Fruit fly (Drosophila melanogaster) whole organism, adult: ENCODE results near the gene spirit.
A peak's percentile ranks its signal among the peaks of the same experiment; 100 is the strongest.

ENCODE experiments used
- CG11617 ChIP-seq: fragments of 200-800 bp; sonication (Bioruptor generic); optimal IDR thresholded peaks from 2 replicates; lab custom pipeline; 2017; ENCODE audit warnings: mild to moderate bottlenecking, missing biosample characterization, missing genetic modification reagents, missing genetic modification characterization
- CG12768 ChIP-seq: fragments of 200-800 bp; sonication (Bioruptor generic); optimal IDR thresholded peaks from 2 replicates; lab custom pipeline; 2017; ENCODE audit warnings: missing biosample characterization, missing genetic modification characterization, mild to moderate bottlenecking, moderate library complexity, missing genetic modification reagents
- CG14711 ChIP-seq: fragments of 200-800 bp; sonication (Bioruptor generic); optimal IDR thresholded peaks from 2 replicates; lab custom pipeline; 2018; ENCODE audit warnings: missing biosample characterization, mild to moderate bottlenecking, missing genetic modification characterization, moderate library complexity
- CG1620 ChIP-seq: fragments of 200-800 bp; sonication (Bioruptor generic); optimal IDR thresholded peaks from 2 replicates; lab custom pipeline; 2016; ENCODE audit warnings: missing biosample characterization, missing genetic modification characterization
- CG33017 ChIP-seq: fragments of 200-800 bp; sonication (Bioruptor generic); optimal IDR thresholded peaks from 2 replicates; lab custom pipeline; 2018; ENCODE audit warnings: missing biosample characterization, mild to moderate bottlenecking, missing genetic modification characterization, moderate library complexity
- CG5204 ChIP-seq: fragments of 200-800 bp; sonication (Bioruptor generic); optimal IDR thresholded peaks from 2 replicates; lab custom pipeline; 2016; ENCODE audit warnings: missing biosample characterization, missing genetic modification characterization
- CG7045 ChIP-seq: fragments of 200-800 bp; sonication (Bioruptor generic); optimal IDR thresholded peaks from 2 replicates; lab custom pipeline; 2017; ENCODE audit warnings: missing biosample characterization, mild to moderate bottlenecking, missing genetic modification characterization
- CG7101 ChIP-seq: fragments of 200-800 bp; sonication (Bioruptor generic); optimal IDR thresholded peaks from 2 replicates; lab custom pipeline; 2018; ENCODE audit warnings: missing biosample characterization, mild to moderate bottlenecking, missing genetic modification characterization, moderate library complexity
- Clk ChIP-seq: fragments of 200-800 bp; sonication (Bioruptor generic); optimal IDR thresholded peaks from 2 replicates; lab custom pipeline; 2017; ENCODE audit warnings: missing biosample characterization, missing genetic modification characterization
- Crg-1 ChIP-seq: fragments of 200-800 bp; sonication (Bioruptor generic); optimal IDR thresholded peaks from 2 replicates; lab custom pipeline; 2016; ENCODE audit warnings: missing biosample characterization, missing genetic modification characterization
- Hr96 ChIP-seq: fragments of 200-800 bp; sonication (Bioruptor generic); optimal IDR thresholded peaks from 2 replicates; lab custom pipeline; 2016; ENCODE audit warnings: missing biosample characterization, missing genetic modification characterization
- Mnt ChIP-seq: fragments of 200-800 bp; sonication (Bioruptor generic); optimal IDR thresholded peaks from 2 replicates; lab custom pipeline; 2016; ENCODE audit warnings: missing biosample characterization, mild to moderate bottlenecking, missing genetic modification characterization
- bab1 ChIP-seq: fragments of 200-800 bp; sonication (Bioruptor generic); optimal IDR thresholded peaks from 3 replicates; lab custom pipeline; 2019; ENCODE audit warnings: missing biosample characterization, mild to moderate bottlenecking, missing genetic modification characterization, moderate library complexity
- cic ChIP-seq: fragments of 200-800 bp; sonication (Bioruptor generic); optimal IDR thresholded peaks from 2 replicates; lab custom pipeline; 2017; ENCODE audit warnings: missing biosample characterization, mild to moderate bottlenecking, missing genetic modification characterization, moderate library complexity
- cnc ChIP-seq, 2 experiments: fragments of >200 bp; optimal IDR thresholded peaks; 2 replicates each; lab custom pipeline; 2017
- kay ChIP-seq: fragments of 200-800 bp; sonication (Bioruptor generic); peaks from one replicate; lab custom pipeline; 2016; ENCODE audit warnings: missing biosample characterization, missing genetic modification characterization, borderline replicate concordance
- ovo ChIP-seq: fragments of 200-800 bp; sonication (Bioruptor generic); optimal IDR thresholded peaks from 2 replicates; lab custom pipeline; 2016; ENCODE audit warnings: missing biosample characterization, missing genetic modification characterization
- pad ChIP-seq: fragments of 200-800 bp; sonication (Bioruptor generic); optimal IDR thresholded peaks from 3 replicates; lab custom pipeline; 2017; ENCODE audit warnings: missing biosample characterization, missing genetic modification characterization, mild to moderate bottlenecking, moderate library complexity, missing genetic modification reagents
- tj ChIP-seq: fragments of 200-800 bp; sonication (Bioruptor generic); optimal IDR thresholded peaks from 3 replicates; lab custom pipeline; 2017; ENCODE audit warnings: missing biosample characterization, mild to moderate bottlenecking, missing genetic modification characterization, moderate library complexity
- toe ChIP-seq: fragments of 200-800 bp; sonication (Bioruptor generic); optimal IDR thresholded peaks from 2 replicates; lab custom pipeline; 2016; ENCODE audit warnings: missing biosample characterization, missing genetic modification characterization

spirit gene

DNA sequence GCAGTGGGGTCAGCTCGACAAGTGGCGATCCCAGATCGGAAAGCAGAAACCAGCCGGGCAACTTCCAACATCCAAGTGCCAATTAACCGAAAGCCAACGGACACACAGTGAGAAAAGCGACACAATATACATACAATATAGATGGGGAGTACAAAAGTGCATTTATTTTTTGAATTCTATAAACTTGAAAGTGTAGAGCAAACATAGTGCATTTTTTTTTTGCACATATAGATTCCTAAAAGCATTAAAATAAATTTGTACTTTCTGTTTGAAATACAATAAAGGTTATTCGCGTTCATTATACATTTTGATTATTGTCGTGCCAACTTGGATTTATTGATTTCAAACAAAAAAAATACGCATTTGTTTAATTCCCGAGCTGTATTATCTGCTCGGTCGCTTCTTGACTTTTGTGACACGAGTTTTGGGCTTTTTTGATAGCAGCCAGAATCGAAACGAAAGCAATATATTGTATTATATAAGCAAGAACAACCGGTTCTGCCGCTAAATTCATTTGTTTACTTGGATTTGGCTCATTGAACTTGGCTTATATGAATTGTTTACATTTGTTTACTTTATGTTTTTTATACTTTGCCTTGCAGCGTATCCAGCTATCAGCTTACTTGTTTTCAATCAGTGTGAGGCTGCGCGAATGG is at the start of gene spirit:
Gene spirit (minus strand): TSS at position 655 of the 656 bp plus-strand sequence.
- TF ChIP-seq kay (GFP tag; lab: Kevin White, UChicago) (peak; percentile 47), CG7045 (no peak)

DNA sequence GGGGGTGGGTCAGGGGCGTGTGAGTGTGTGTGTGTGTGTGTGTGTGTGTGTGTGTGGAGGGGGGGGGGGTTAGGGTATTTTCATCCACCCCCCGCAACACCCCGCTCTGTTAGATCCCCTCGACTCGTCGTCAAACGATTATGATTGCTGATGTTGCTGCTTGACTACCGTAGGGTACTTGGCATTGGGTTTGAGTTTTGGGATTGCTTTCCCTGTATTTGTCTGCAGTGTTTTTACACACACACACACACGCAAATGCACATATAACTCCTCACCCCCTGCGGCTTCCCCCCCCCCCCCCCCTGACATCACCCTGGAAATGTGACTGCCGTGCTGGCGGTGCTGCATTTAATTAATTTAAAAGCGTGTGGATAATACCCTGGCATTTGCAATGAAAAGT is 49.0 kb upstream of the spirit start:
- TF ChIP-seq CG7101 (no peak), Hr96 (GFP tag; lab: Kevin White, UChicago) (no peak), Crg-1 (no peak), tj (GFP tag; lab: Kevin White, UChicago) (no peak), cic (GFP tag; lab: Kevin White, UChicago) (no peak), CG12768 (GFP tag; lab: Kevin White, UChicago) (no peak), CG5204 (GFP tag; lab: Kevin White, UChicago) (no peak), CG1620 (GFP tag; lab: Kevin White, UChicago) (no peak), CG11617 (GFP tag; lab: Kevin White, UChicago) (no peak), kay (GFP tag; lab: Kevin White, UChicago) (no peak)

DNA sequence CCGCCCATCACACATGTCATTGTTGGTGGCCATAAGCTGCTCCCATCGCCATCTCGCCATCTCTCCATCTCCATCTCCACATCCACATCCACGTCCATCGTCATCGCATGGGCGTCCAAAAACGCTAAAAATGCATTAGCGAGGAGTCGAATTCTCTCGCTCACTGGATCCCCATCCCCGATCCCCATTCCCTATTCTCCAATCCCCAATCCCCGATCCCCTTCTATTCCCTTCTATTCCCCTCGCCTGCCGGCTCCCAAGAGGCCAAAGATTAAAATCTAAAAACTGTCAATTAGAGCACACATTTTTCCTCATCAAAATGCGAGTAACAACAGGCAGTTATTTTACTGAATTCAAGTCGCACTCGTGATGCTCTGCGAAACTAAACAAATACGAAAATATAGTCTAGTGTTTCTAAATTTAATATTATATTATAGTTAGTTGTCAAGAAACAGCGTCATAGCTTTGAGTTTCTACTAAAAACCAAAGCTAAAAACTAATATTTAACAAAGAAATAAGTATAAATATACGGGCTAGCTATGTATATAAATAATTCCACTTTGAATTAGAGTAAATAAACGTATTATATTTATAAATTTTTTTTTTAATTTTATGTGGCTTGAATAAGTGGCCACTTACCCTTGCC is 43.5 kb upstream of the spirit start:
- no peak for TF ChIP-seq kay (GFP tag; lab: Kevin White, UChicago)
- TF ChIP-seq CG14711 (tag; lab: Kevin White, UChicago): no peak
- TF ChIP-seq toe (GFP tag; lab: Kevin White, UChicago): no peak
- TF ChIP-seq cic (GFP tag; lab: Kevin White, UChicago): no peak
- TF ChIP-seq CG1620 (GFP tag; lab: Kevin White, UChicago): no peak
- no peak for TF ChIP-seq pad (GFP tag; lab: Kevin White, UChicago)
- no peak for TF ChIP-seq CG7101
- TF ChIP-seq CG12768 (GFP tag; lab: Kevin White, UChicago): no peak
- no peak for TF ChIP-seq CG5204 (GFP tag; lab: Kevin White, UChicago)
- TF ChIP-seq CG11617 (GFP tag; lab: Kevin White, UChicago): no peak
- no peak for TF ChIP-seq Clk
- TF ChIP-seq CG7045: no peak
- no peak for TF ChIP-seq Crg-1
- no peak for TF ChIP-seq Hr96 (GFP tag; lab: Kevin White, UChicago)
- TF ChIP-seq Mnt (GFP tag; lab: Kevin White, UChicago): no peak

DNA sequence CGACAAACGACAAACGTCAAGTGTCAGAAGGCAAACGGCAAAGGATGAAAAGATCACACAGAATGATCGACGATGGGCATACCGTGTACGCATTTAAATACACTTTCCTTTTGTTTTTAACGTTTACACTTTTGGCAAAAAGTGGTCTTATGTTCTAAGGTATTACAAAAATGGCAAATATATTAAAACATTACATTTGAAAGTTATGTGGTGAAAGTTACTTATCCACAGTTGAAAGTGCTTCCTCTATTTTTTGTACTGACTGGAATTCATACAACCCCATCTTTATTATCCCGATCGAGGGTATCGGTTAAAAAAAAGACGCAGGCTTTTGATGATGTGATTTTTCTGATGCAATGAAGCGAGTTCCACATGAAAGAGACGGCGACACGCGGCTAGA is 42.9 kb upstream of the spirit start:
- TF ChIP-seq ovo (GFP tag; lab: Kevin White, UChicago): no peak
- TF ChIP-seq Crg-1: no peak
- TF ChIP-seq CG11617 (GFP tag; lab: Kevin White, UChicago): no peak
- TF ChIP-seq tj (GFP tag; lab: Kevin White, UChicago): no peak
- no peak for TF ChIP-seq CG14711 (tag; lab: Kevin White, UChicago)
- no peak for TF ChIP-seq Hr96 (GFP tag; lab: Kevin White, UChicago)

DNA sequence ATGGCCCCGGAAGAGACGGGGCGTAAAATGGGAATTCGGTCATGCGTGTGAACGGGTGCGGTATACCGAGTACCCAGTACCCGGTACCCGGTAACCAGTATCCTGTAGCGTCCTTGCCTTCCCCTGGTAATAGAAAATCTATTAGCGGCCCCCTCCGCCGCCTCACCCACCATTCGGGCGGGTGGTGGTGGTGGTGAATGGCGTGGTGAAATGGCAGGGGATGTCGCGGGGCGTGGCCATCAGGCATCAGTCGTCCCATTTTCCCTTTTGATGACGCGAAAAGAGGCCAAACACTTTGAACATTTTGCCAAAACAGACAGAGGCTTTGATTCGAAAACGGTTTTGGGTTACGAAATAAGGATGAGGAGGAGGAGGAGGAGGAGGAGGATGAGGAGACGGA is 34.5 kb upstream of the spirit start:
- no peak for TF ChIP-seq cnc (optimal IDR thresholded peaks at IDR 0.05; lab: Kevin White, UChicago)
- TF ChIP-seq cic (GFP tag; lab: Kevin White, UChicago): no peak
- no peak for TF ChIP-seq tj (GFP tag; lab: Kevin White, UChicago)
- TF ChIP-seq Clk: no peak
- TF ChIP-seq bab1 (GFP tag; lab: Kevin White, UChicago): no peak
- TF ChIP-seq Hr96 (GFP tag; lab: Kevin White, UChicago): no peak
- TF ChIP-seq CG33017: no peak
- TF ChIP-seq CG7101: no peak
- TF ChIP-seq Crg-1: no peak
- no peak for TF ChIP-seq Mnt (GFP tag; lab: Kevin White, UChicago)
- TF ChIP-seq CG1620 (GFP tag; lab: Kevin White, UChicago): no peak
- no peak for TF ChIP-seq pad (GFP tag; lab: Kevin White, UChicago)
- TF ChIP-seq CG11617 (GFP tag; lab: Kevin White, UChicago): no peak
- no peak for TF ChIP-seq CG12768 (GFP tag; lab: Kevin White, UChicago)

DNA sequence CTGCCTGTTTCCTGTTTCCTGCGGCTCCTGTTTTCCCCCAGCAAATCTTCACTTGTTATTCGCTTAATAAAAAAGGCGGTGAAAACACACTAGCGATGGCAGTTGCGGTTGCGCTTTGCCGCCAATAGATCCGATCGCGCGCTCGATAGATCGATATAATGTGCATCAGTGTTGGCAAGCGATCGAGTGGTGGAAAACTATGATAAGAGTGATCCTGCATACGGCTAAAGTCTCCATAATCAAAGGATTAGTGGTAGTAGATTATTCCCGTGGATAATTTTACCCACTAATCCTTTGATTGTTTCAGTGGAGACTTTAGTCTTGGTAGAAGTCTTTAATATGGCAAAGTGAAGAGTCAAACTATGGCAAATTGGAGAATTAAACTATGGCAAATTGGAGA is 32.8 kb upstream of the spirit start, which contains the start of gene Caf1-180:
Gene Caf1-180 (minus strand): TSS at position 99 of the 400 bp plus-strand sequence.
- TF ChIP-seq CG1620 (GFP tag; lab: Kevin White, UChicago): peak; percentile 65
- TF ChIP-seq CG5204 (GFP tag; lab: Kevin White, UChicago): no peak
- peak; percentile 46 for TF ChIP-seq Crg-1
- peak; percentile 36 for TF ChIP-seq pad (GFP tag; lab: Kevin White, UChicago)
- no peak for TF ChIP-seq Clk
- TF ChIP-seq bab1 (GFP tag; lab: Kevin White, UChicago): peak; percentile 54

DNA sequence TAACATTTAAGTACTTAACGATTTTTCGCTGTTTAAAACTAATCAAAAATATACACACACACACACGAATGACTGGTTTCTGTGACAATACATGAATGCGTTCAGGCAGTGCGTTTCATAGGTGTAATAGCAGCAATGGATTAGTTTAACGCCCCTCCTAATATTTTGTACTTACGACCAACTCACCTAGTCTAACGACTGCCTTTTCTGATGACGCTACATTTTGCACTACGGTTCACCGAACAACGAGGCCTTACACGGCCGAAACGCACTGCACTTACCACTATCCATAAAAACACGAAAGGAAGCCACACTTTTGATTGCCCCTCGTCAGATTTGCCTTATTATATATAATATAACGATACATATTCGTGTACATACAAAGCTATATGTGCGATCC is 27.8 kb upstream of the spirit start:
- TF ChIP-seq cic (GFP tag; lab: Kevin White, UChicago): no peak
- TF ChIP-seq bab1 (GFP tag; lab: Kevin White, UChicago): no peak
- TF ChIP-seq CG11617 (GFP tag; lab: Kevin White, UChicago): no peak
- TF ChIP-seq Clk: no peak
- TF ChIP-seq CG12768 (GFP tag; lab: Kevin White, UChicago): no peak
- TF ChIP-seq CG33017: no peak
- no peak for TF ChIP-seq CG1620 (GFP tag; lab: Kevin White, UChicago)
- no peak for TF ChIP-seq CG5204 (GFP tag; lab: Kevin White, UChicago)
- no peak for TF ChIP-seq ovo (GFP tag; lab: Kevin White, UChicago)
- no peak for TF ChIP-seq pad (GFP tag; lab: Kevin White, UChicago)
- no peak for TF ChIP-seq CG14711 (tag; lab: Kevin White, UChicago)
- TF ChIP-seq cnc (optimal IDR thresholded peaks at IDR 0.05; lab: Kevin White, UChicago): no peak
- no peak for TF ChIP-seq kay (GFP tag; lab: Kevin White, UChicago)
- TF ChIP-seq CG7045: no peak
